Worm (Caenorhabditis elegans) whole organism, L1 larva: ENCODE results near the gene cyp-14A2.

Experiments used
- Y116A8C.19 ChIP-seq: sonication (generic microtip); optimal IDR thresholded peaks from 2 replicates; lab custom pipeline; 2016; ENCODE audit warnings: missing compliant biosample characterization, missing genetic modification characterization, borderline replicate concordance
- ceh-88 ChIP-seq: fragments of 200-800 bp; sonication (Bioruptor generic); IDR thresholded peaks from 2 replicates; pipeline ENCODE4 v1.3.6; 2022; ENCODE audit warnings: missing genetic modification characterization, missing compliant biosample characterization
- ceh-90 ChIP-seq: sonication (generic microtip); optimal IDR thresholded peaks from 2 replicates; lab custom pipeline; 2016; ENCODE audit warnings: missing genetic modification characterization, missing compliant biosample characterization
- fos-1 ChIP-seq: fragments of 150-350 bp; optimal IDR thresholded peaks from 2 replicates; lab custom pipeline; 2014; ENCODE audit warnings: missing biosample characterization, missing genetic modification characterization
- lin-39 ChIP-seq: fragments of 150-350 bp; optimal IDR thresholded peaks from 2 replicates; lab custom pipeline; 2014; ENCODE audit warnings: missing biosample characterization, missing genetic modification reagents, missing genetic modification characterization
- nhr-237 ChIP-seq: fragments of 150-350 bp; optimal IDR thresholded peaks from 2 replicates; lab custom pipeline; 2014; ENCODE audit warnings: missing biosample characterization, missing genetic modification characterization
- skn-1 ChIP-seq: fragments of 150-350 bp; optimal IDR thresholded peaks from 2 replicates; lab custom pipeline; 2014; ENCODE audit warnings: missing biosample characterization, missing genetic modification characterization
- sox-4 ChIP-seq: sonication (generic microtip); optimal IDR thresholded peaks from 2 replicates; lab custom pipeline; 2016; ENCODE audit warnings: missing genetic modification characterization, missing compliant biosample characterization
- ztf-11 ChIP-seq, 2 experiments: sonication (generic microtip); optimal IDR thresholded peaks; 2 replicates each; lab custom pipeline; 2016 to 2017; ENCODE audit warnings: missing genetic modification characterization in 2 of 2, missing biosample characterization in 1 of 2, missing compliant biosample characterization in 1 of 2

DNA sequence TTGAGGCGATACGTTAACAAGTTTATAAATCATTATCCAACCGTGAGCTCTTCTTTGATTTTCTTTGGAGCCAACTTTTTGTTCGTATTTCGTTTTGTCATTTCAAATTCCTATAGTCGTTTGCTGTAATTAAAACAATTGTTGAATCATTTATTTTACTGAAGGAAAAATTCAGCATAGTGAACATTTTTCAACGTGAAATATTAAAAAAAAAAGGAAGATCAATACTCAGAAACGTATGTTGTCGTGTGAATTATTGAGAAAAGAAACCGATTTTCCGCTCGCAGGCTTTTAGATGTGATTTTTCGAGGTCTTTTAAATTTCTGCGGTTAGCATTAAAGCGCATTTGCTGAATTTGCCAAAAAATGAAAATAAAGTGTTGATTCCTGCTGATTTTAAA lies 9.4 kb upstream of the cyp-14A2 start, which contains the start of gene phf-33:
- TF ChIP-seq ceh-90 (no peak), sox-4 (no peak), lin-39 (tag; lab: Kevin White, UChicago) (no peak), Y116A8C.19 (tag; lab: Kevin White, UChicago) (no peak), ceh-88 (GFP tag; lab: Robert Waterston, UW) (no peak), nhr-237 (tag; lab: Kevin White, UChicago) (no peak), fos-1 (tag; lab: Kevin White, UChicago) (no peak), ztf-11 (tag; optimal IDR thresholded peaks at IDR 0.05; lab: Kevin White, UChicago) (no peak), skn-1 (no peak)
